Fruit fly (Drosophila melanogaster) whole organism, adult: Measurements from ENCODE around the gene CG43175.

Experiments used
- CG11617 ChIP-seq: fragments of 200-800 bp; sonication (Bioruptor generic); optimal IDR thresholded peaks from 2 replicates; lab custom pipeline; 2017; ENCODE audit warnings: mild to moderate bottlenecking, missing biosample characterization, missing genetic modification reagents, missing genetic modification characterization
- Crg-1 ChIP-seq: fragments of 200-800 bp; sonication (Bioruptor generic); optimal IDR thresholded peaks from 2 replicates; lab custom pipeline; 2016; ENCODE audit warnings: missing biosample characterization, missing genetic modification characterization
- kay ChIP-seq: fragments of 200-800 bp; sonication (Bioruptor generic); peaks from one replicate; lab custom pipeline; 2016; ENCODE audit warnings: missing biosample characterization, missing genetic modification characterization, borderline replicate concordance
- toe ChIP-seq: fragments of 200-800 bp; sonication (Bioruptor generic); optimal IDR thresholded peaks from 2 replicates; lab custom pipeline; 2016; ENCODE audit warnings: missing biosample characterization, missing genetic modification characterization

dm6 chr3R:17678138-17678873 lies 47.8 kb downstream of the CG43175 start:
- no peak for TF ChIP-seq toe (GFP tag; lab: Kevin White, UChicago)
- no peak for TF ChIP-seq kay (GFP tag; lab: Kevin White, UChicago)
- TF ChIP-seq Crg-1 (GFP tag; lab: Kevin White, UChicago), result peak; percentile 4
- no peak for TF ChIP-seq CG11617 (GFP tag; lab: Kevin White, UChicago)
